Worm (Caenorhabditis elegans) whole organism, early embryonic: ENCODE data around the gene H39E23.2.

Experiments
- B0310.2 ChIP-seq: sonication (generic microtip); optimal IDR thresholded peaks from 2 replicates; lab custom pipeline; 2016; ENCODE audit warnings: mild to moderate bottlenecking, missing genetic modification characterization, missing compliant biosample characterization
- F13C5.2 ChIP-seq: sonication (generic microtip); optimal IDR thresholded peaks from 2 replicates; lab custom pipeline; 2017; ENCODE audit warnings: mild to moderate bottlenecking, missing genetic modification characterization, inconsistent platforms, missing compliant biosample characterization
- aly-1 ChIP-seq: sonication (generic microtip); optimal IDR thresholded peaks from 2 replicates; lab custom pipeline; 2016; ENCODE audit warnings: missing genetic modification characterization, missing compliant biosample characterization
- ama-1 ChIP-seq: fragments of 150-350 bp; optimal IDR thresholded peaks from 2 replicates; lab custom pipeline; 2014
- ceh-13 ChIP-seq: fragments of 200-800 bp; sonication (Bioruptor generic); optimal IDR thresholded peaks from 2 replicates; lab custom pipeline; 2018; ENCODE audit warnings: mild to moderate bottlenecking, missing genetic modification characterization, missing compliant biosample characterization
- ceh-36 ChIP-seq: sonication (generic microtip); optimal IDR thresholded peaks from 2 replicates; lab custom pipeline; 2016; ENCODE audit warnings: missing genetic modification characterization, inconsistent platforms, missing compliant biosample characterization
- ets-7 ChIP-seq: sonication (generic microtip); optimal IDR thresholded peaks from 2 replicates; lab custom pipeline; 2016; ENCODE audit warnings: missing genotype, missing genetic modification characterization, missing compliant biosample characterization
- flt-1 ChIP-seq: fragments of 200-800 bp; sonication (Bioruptor generic); IDR thresholded peaks from 2 replicates; pipeline ENCODE4 v1.3.6; 2022; ENCODE audit warnings: missing genetic modification characterization, missing compliant biosample characterization
- hmbx-1 ChIP-seq: sonication (generic microtip); optimal IDR thresholded peaks from 2 replicates; lab custom pipeline; 2016; ENCODE audit warnings: mild to moderate bottlenecking, missing genetic modification characterization, missing compliant biosample characterization
- hmg-4 ChIP-seq: fragments of 200-800 bp; sonication (Bioruptor generic); optimal IDR thresholded peaks from 2 replicates; lab custom pipeline; 2018; ENCODE audit warnings: mild to moderate bottlenecking, missing genetic modification characterization, missing compliant biosample characterization
- hnd-1 ChIP-seq: sonication (generic microtip); optimal IDR thresholded peaks from 2 replicates; lab custom pipeline; 2016; ENCODE audit warnings: missing genetic modification characterization, missing compliant biosample characterization
- pes-1 ChIP-seq: fragments of 200-800 bp; sonication (Bioruptor generic); IDR thresholded peaks from 2 replicates; pipeline ENCODE4 v1.3.6; 2022; ENCODE audit warnings: missing genetic modification reagents, missing genetic modification characterization, missing compliant biosample characterization
- scrt-1 ChIP-seq: fragments of 200-800 bp; sonication (Bioruptor generic); IDR thresholded peaks from 2 replicates; pipeline ENCODE4 v1.3.6; 2022; ENCODE audit warnings: missing genetic modification characterization, missing compliant biosample characterization
- sea-1 ChIP-seq: fragments of 200-800 bp; sonication (Bioruptor generic); conservative IDR thresholded peaks from 2 replicates; pipeline ENCODE4 v1.3.6; 2022; ENCODE audit warnings: missing genetic modification characterization, missing compliant biosample characterization
- tbx-11 ChIP-seq: fragments of 200-800 bp; sonication (Bioruptor generic); IDR thresholded peaks from 2 replicates; pipeline ENCODE4 v1.3.6; 2022; ENCODE audit warnings: missing genetic modification characterization, missing compliant biosample characterization
- tbx-37 ChIP-seq: fragments of 200-800 bp; sonication (Bioruptor generic); conservative IDR thresholded peaks from 2 replicates; pipeline ENCODE4 v1.3.6; 2022; ENCODE audit warnings: missing genetic modification reagents, missing genetic modification characterization, missing compliant biosample characterization
- tra-4 ChIP-seq: sonication (generic microtip); optimal IDR thresholded peaks from 2 replicates; lab custom pipeline; 2017; ENCODE audit warnings: missing genetic modification characterization, missing compliant biosample characterization

Gene H39E23.2

ce11 chrV:14097358-14097757 lies 12.8 kb upstream of the H39E23.2 start:
- TF ChIP-seq tra-4: no peak
- no peak for TF ChIP-seq aly-1 (tag; lab: Kevin White, UChicago)

DNA sequence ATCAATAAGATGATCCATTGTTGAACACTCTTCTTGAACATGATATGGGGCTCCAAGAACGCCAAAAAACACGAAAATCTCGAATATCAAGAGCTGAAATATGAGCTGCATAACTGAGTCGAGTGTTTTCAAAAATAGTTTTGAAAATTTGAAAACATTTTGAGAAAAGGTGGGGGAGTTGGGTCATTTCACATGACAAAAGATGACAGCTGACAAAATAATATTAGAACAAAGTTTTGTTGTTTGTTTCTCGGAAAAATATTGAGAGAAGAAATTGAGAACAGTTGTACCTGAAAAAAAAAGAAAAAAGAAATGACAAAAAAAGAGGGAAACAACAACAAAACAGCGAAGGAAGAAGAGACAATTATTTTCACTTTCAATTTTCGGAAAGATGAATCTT lies 11.6 kb upstream of the H39E23.2 start, which contains the start of the genes D1086.2 and D1086.1:
Gene D1086.2 (minus strand): TSS at position 150 of the 400 bp plus-strand sequence.
Gene D1086.1 (plus strand): TSS at position 340 of the 400 bp plus-strand sequence.
- TF ChIP-seq tra-4 (no peak), ceh-36 (tag; lab: Kevin White, UChicago) (no peak), hnd-1 (no peak), tbx-37 (GFP tag; lab: Robert Waterston, UW) (no peak)

- TF ChIP-seq ceh-36 (tag; lab: Kevin White, UChicago) (no peak), aly-1 (tag; lab: Kevin White, UChicago) (no peak), hmbx-1 (tag; lab: Kevin White, UChicago) (no peak), sea-1 (no peak), tra-4 (no peak), hnd-1 (no peak), B0310.2 (tag; lab: Kevin White, UChicago) (no peak), tbx-11 (GFP tag; lab: Robert Waterston, UW) (no peak), hmg-4 (GFP tag; lab: Kevin White, UChicago) (no peak), scrt-1 (no peak), ceh-13 (no peak), tbx-37 (GFP tag; lab: Robert Waterston, UW) (no peak), ama-1 (lab: Kevin White, UChicago) (no peak), flt-1 (GFP tag; lab: Robert Waterston, UW) (no peak), F13C5.2 (tag; lab: Kevin White, UChicago) (no peak), pes-1 (no peak), ets-7 (tag; lab: Kevin White, UChicago) (no peak)
These were observed 9.3 kb upstream of the H39E23.2 start, which contains the start of gene D1086.12 for ce11 chrV:14100886-14101285. D1086.12 (plus strand) TSS chrV:14101186.

DNA sequence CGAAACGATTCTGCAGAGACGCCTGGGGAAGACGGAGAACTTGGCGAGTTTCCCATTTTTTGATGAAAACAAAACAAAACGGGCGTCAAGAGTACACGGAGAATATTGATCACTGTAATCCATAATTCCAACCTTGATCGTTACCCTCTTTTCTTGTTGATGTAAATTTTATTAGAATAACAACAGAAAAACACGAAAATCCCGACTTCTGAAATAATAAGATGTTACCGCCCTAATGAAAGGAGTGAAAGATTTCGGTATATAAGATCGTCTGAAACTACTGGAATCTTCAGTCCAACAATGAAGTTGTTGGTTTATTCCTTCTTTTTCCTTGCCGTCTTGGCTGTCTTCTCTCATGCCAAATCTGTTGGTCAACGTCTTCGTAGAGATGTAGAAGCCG lies 6.2 kb upstream of the H39E23.2 start, which contains the start of gene D1086.9:
Gene D1086.9 (plus strand): TSS at position 301 of the 400 bp plus-strand sequence.
- TF ChIP-seq ceh-13: no peak
- TF ChIP-seq hmbx-1 (tag; lab: Kevin White, UChicago): no peak
- TF ChIP-seq scrt-1: no peak
- no peak for TF ChIP-seq hmg-4 (GFP tag; lab: Kevin White, UChicago)
- no peak for TF ChIP-seq ama-1 (lab: Kevin White, UChicago)
- no peak for TF ChIP-seq sea-1
- no peak for TF ChIP-seq hnd-1
- TF ChIP-seq B0310.2 (tag; lab: Kevin White, UChicago): no peak
- TF ChIP-seq F13C5.2 (tag; lab: Kevin White, UChicago): no peak
- TF ChIP-seq tbx-37 (GFP tag; lab: Robert Waterston, UW): no peak
- no peak for TF ChIP-seq aly-1 (tag; lab: Kevin White, UChicago)
- no peak for TF ChIP-seq tbx-11 (GFP tag; lab: Robert Waterston, UW)
- TF ChIP-seq tra-4: no peak
- no peak for TF ChIP-seq ceh-36 (tag; lab: Kevin White, UChicago)
- TF ChIP-seq flt-1 (GFP tag; lab: Robert Waterston, UW): no peak
- no peak for TF ChIP-seq pes-1
- no peak for TF ChIP-seq ets-7 (tag; lab: Kevin White, UChicago)

ce11 chrV:14107511-14107910 lies 2.6 kb upstream of the H39E23.2 start, which contains the start of gene H39E23.3:
H39E23.3 (plus strand) TSS chrV:14107811.
- TF ChIP-seq aly-1 (tag; lab: Kevin White, UChicago) (no peak), B0310.2 (tag; lab: Kevin White, UChicago) (no peak), ceh-13 (no peak), tbx-37 (GFP tag; lab: Robert Waterston, UW) (no peak), hnd-1 (no peak), pes-1 (no peak), hmg-4 (GFP tag; lab: Kevin White, UChicago) (no peak), ama-1 (lab: Kevin White, UChicago) (no peak), F13C5.2 (tag; lab: Kevin White, UChicago) (no peak), sea-1 (no peak), ets-7 (tag; lab: Kevin White, UChicago) (no peak), scrt-1 (no peak)

DNA sequence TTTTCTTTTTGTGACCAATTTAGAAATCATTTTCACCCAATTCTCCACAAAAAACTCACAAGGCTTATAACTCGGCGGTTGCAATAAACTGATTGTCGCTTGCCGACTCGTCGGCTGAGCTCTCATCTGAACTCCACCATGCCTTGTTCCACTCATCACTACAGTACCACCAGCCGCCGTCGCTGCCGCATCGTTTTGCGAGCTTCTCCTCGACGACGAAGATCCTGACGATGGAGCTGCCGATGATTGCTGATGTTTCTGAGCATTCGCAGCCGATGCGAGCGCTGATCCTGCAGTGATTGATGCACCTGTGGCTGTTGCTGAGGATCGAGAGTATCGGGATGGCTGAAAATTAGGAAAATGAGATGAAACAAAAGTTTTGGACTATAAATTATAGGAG lies 10.5 kb downstream of the H39E23.2 start:
- TF ChIP-seq ceh-36 (tag; lab: Kevin White, UChicago) (no peak), tbx-37 (GFP tag; lab: Robert Waterston, UW) (no peak), ceh-13 (no peak), flt-1 (GFP tag; lab: Robert Waterston, UW) (no peak), hmbx-1 (tag; lab: Kevin White, UChicago) (no peak), aly-1 (tag; lab: Kevin White, UChicago) (no peak), ets-7 (tag; lab: Kevin White, UChicago) (no peak), hnd-1 (no peak), sea-1 (no peak), hmg-4 (GFP tag; lab: Kevin White, UChicago) (no peak), F13C5.2 (tag; lab: Kevin White, UChicago) (no peak), tbx-11 (GFP tag; lab: Robert Waterston, UW) (no peak), B0310.2 (tag; lab: Kevin White, UChicago) (no peak)

DNA sequence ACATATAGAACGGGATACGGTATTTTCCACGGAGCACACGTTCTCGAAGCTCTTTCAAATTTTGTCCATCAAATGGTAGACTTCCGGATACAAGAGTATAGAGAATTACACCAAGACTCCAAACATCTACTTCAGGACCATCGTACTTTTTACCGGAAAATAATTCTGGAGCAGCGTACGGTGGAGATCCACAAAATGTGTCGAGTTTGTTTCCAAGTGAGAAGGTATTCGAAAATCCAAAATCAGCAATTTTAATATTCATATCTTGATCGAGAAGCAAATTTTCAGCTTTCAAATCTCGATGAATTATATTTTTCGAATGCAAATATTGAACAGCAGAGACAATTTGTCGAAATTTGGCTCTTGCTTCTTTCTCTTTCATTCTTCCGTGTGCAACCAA lies 13.0 kb downstream of the H39E23.2 start:
- TF ChIP-seq scrt-1: no peak
- no peak for TF ChIP-seq pes-1
- TF ChIP-seq flt-1 (GFP tag; lab: Robert Waterston, UW): no peak
- TF ChIP-seq hnd-1: no peak
- no peak for TF ChIP-seq ama-1 (lab: Kevin White, UChicago)
- TF ChIP-seq tbx-11 (GFP tag; lab: Robert Waterston, UW): no peak
- no peak for TF ChIP-seq hmbx-1 (tag; lab: Kevin White, UChicago)
- no peak for TF ChIP-seq ceh-36 (tag; lab: Kevin White, UChicago)
- TF ChIP-seq ets-7 (tag; lab: Kevin White, UChicago): no peak
- no peak for TF ChIP-seq hmg-4 (GFP tag; lab: Kevin White, UChicago)
- TF ChIP-seq sea-1: no peak
- no peak for TF ChIP-seq ceh-13
